Worm (Caenorhabditis elegans) whole organism, L1 larva: ENCODE results near the gene F55C10.5.

Experiments used
- ceh-82 ChIP-seq, 3 experiments: fragments of 150-350 bp in 1 of 3; sonication (generic microtip) in 2 of 3; optimal IDR thresholded peaks; 2 replicates each; lab custom pipeline; 2014 to 2017; ENCODE audit warnings: missing biosample characterization in 3 of 3, missing genetic modification characterization in 3 of 3
- ces-1 ChIP-seq: fragments of 150-350 bp; optimal IDR thresholded peaks from 2 replicates; lab custom pipeline; 2014; ENCODE audit warnings: missing biosample characterization, missing genetic modification reagents, missing genetic modification characterization
- fkh-10 ChIP-seq: sonication (generic microtip); optimal IDR thresholded peaks from 2 replicates; lab custom pipeline; 2017; ENCODE audit warnings: missing biosample characterization, missing genetic modification reagents, missing genetic modification characterization
- fos-1 ChIP-seq: fragments of 150-350 bp; optimal IDR thresholded peaks from 2 replicates; lab custom pipeline; 2014; ENCODE audit warnings: missing biosample characterization, missing genetic modification characterization
- lin-13 ChIP-seq: fragments of 150-350 bp; optimal IDR thresholded peaks from 2 replicates; lab custom pipeline; 2014; ENCODE audit warnings: missing biosample characterization, missing genetic modification reagents, missing genetic modification characterization
- lin-39 ChIP-seq: fragments of 150-350 bp; optimal IDR thresholded peaks from 2 replicates; lab custom pipeline; 2014; ENCODE audit warnings: missing biosample characterization, missing genetic modification reagents, missing genetic modification characterization
- nhr-11 ChIP-seq: fragments of 150-350 bp; optimal IDR thresholded peaks from 2 replicates; lab custom pipeline; 2014; ENCODE audit warnings: missing biosample characterization, missing genetic modification characterization
- nhr-12 ChIP-seq: sonication (generic microtip); optimal IDR thresholded peaks from 2 replicates; lab custom pipeline; 2017; ENCODE audit warnings: missing biosample characterization, missing genetic modification characterization
- nhr-28 ChIP-seq: fragments of 150-350 bp; optimal IDR thresholded peaks from 2 replicates; lab custom pipeline; 2014; ENCODE audit warnings: missing biosample characterization, missing genetic modification characterization
- pqm-1 ChIP-seq: sonication (generic microtip); optimal IDR thresholded peaks from 3 replicates; lab custom pipeline; 2017; ENCODE audit warnings: missing biosample characterization, missing genetic modification characterization
- skn-1 ChIP-seq: fragments of 150-350 bp; optimal IDR thresholded peaks from 2 replicates; lab custom pipeline; 2014; ENCODE audit warnings: missing biosample characterization, missing genetic modification characterization
- unc-130 ChIP-seq: fragments of 150-350 bp; optimal IDR thresholded peaks from 2 replicates; lab custom pipeline; 2017; ENCODE audit warnings: missing biosample characterization, missing genetic modification characterization, inconsistent platforms
- unc-98 ChIP-seq: fragments of 200-800 bp; sonication (Bioruptor generic); IDR thresholded peaks from 2 replicates; pipeline ENCODE4 v1.3.6; 2022; ENCODE audit warnings: missing genetic modification characterization, missing compliant biosample characterization
- ztf-11 ChIP-seq, 2 experiments: sonication (generic microtip); optimal IDR thresholded peaks; 2 replicates each; lab custom pipeline; 2016 to 2017; ENCODE audit warnings: missing genetic modification characterization in 2 of 2, missing biosample characterization in 1 of 2, missing compliant biosample characterization in 1 of 2

DNA sequence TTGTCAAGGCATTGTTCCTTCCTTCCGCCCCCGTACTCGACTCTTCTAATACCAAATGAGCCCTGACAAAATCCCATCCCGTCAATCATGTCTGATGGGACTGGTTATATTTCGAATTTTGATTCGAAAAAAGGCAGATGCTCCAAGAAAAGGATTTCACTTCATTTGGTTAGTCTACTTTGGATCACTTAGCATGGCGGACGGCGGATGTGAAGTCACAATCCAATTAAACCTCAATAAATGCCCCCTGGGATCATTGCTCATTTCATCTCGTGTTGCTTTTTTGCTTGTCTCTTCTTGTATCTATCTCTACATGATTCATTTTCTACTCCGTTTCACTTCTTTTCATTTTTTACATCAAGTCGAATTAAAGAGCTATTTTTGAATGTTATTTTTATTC lies 3.6 kb upstream of the F55C10.5 start:
- no peak for TF ChIP-seq nhr-28
- TF ChIP-seq fkh-10 (GFP tag; lab: Kevin White, UChicago): no peak
- no peak for TF ChIP-seq lin-13 (GFP tag; lab: Kevin White, UChicago)
- TF ChIP-seq fos-1 (tag; lab: Kevin White, UChicago): no peak
- TF ChIP-seq lin-39 (tag; lab: Kevin White, UChicago): no peak
- TF ChIP-seq unc-130 (tag; lab: Kevin White, UChicago): no peak
- no peak for TF ChIP-seq ces-1
- no peak for TF ChIP-seq skn-1 (tag; lab: Kevin White, UChicago)
- TF ChIP-seq unc-98 (GFP tag; lab: Robert Waterston, UW): no peak
- no peak for TF ChIP-seq pqm-1 (tag; lab: Kevin White, UChicago)
- TF ChIP-seq ztf-11 (tag; optimal IDR thresholded peaks at IDR 0.05; lab: Kevin White, UChicago): no peak
- TF ChIP-seq nhr-11 (tag; lab: Kevin White, UChicago): no peak
- no peak for TF ChIP-seq ceh-82 (tag; optimal IDR thresholded peaks at IDR 0.05; lab: Kevin White, UChicago)
- TF ChIP-seq nhr-12 (tag; lab: Kevin White, UChicago): no peak
